Worm (Caenorhabditis elegans) whole organism, L3 larva: ENCODE results near the gene cest-5.1.

Experiments
- R02D3.7 ChIP-seq: fragments of 150-350 bp; optimal IDR thresholded peaks from 2 replicates; lab custom pipeline; 2014; ENCODE audit warnings: missing biosample characterization, missing genetic modification characterization
- ZK546.5 ChIP-seq: sonication (generic microtip); optimal IDR thresholded peaks from 2 replicates; lab custom pipeline; 2017; ENCODE audit warnings: missing biosample characterization, missing genetic modification characterization
- aly-2 ChIP-seq: fragments of 150-350 bp; optimal IDR thresholded peaks from 2 replicates; lab custom pipeline; 2014; ENCODE audit warnings: missing biosample characterization, missing genetic modification characterization
- ceh-16 ChIP-seq: sonication (generic microtip); optimal IDR thresholded peaks from 2 replicates; lab custom pipeline; 2017; ENCODE audit warnings: missing biosample characterization, missing genetic modification characterization
- ceh-28 ChIP-seq: fragments of 150-350 bp; optimal IDR thresholded peaks from 2 replicates; lab custom pipeline; 2014; ENCODE audit warnings: missing biosample characterization, missing genetic modification reagents, missing genetic modification characterization
- ceh-82 ChIP-seq: fragments of 150-350 bp; optimal IDR thresholded peaks from 2 replicates; lab custom pipeline; 2014; ENCODE audit warnings: missing biosample characterization, missing genetic modification characterization
- ceh-9 ChIP-seq: sonication (generic microtip); optimal IDR thresholded peaks from 2 replicates; lab custom pipeline; 2018; ENCODE audit warnings: missing biosample characterization, missing genetic modification characterization
- egl-27 ChIP-seq: sonication (generic microtip); optimal IDR thresholded peaks from 4 replicates; lab custom pipeline; 2017; ENCODE audit warnings: missing biosample characterization, missing genetic modification reagents, missing genetic modification characterization
- egl-5 ChIP-seq: fragments of 150-350 bp; optimal IDR thresholded peaks from 2 replicates; lab custom pipeline; 2017; ENCODE audit warnings: missing biosample characterization, missing genetic modification reagents, missing genetic modification characterization, inconsistent platforms
- elt-1 ChIP-seq: fragments of 150-350 bp; optimal IDR thresholded peaks from 2 replicates; lab custom pipeline; 2014; ENCODE audit warnings: missing biosample characterization, missing genetic modification characterization
- elt-2 ChIP-seq: sonication (generic microtip); optimal IDR thresholded peaks from 2 replicates; lab custom pipeline; 2016; ENCODE audit warnings: missing genetic modification reagents, mild to moderate bottlenecking, missing genetic modification characterization, missing compliant biosample characterization
- elt-3 ChIP-seq, 3 experiments: fragments of 150-350 bp in 1 of 3; sonication (generic microtip) in 2 of 3; optimal IDR thresholded peaks; 2 replicates in 2 of 3; 4 replicates in 1 of 3; lab custom pipeline; 2014 to 2017; ENCODE audit warnings: missing biosample characterization in 3 of 3, missing genetic modification characterization in 3 of 3
- eor-1 ChIP-seq, 2 experiments: fragments of 150-350 bp; optimal IDR thresholded peaks; 2 replicates each; lab custom pipeline; 2014 to 2018; ENCODE audit warnings: missing biosample characterization in 2 of 2, missing genetic modification characterization in 2 of 2
- fkh-10 ChIP-seq: sonication (generic microtip); optimal IDR thresholded peaks from 2 replicates; lab custom pipeline; 2017; ENCODE audit warnings: missing biosample characterization, missing genetic modification reagents, missing genetic modification characterization
- fkh-2 ChIP-seq: fragments of 150-350 bp; optimal IDR thresholded peaks from 2 replicates; lab custom pipeline; 2014; ENCODE audit warnings: missing biosample characterization, missing genetic modification reagents, missing genetic modification characterization
- fos-1 ChIP-seq: fragments of 150-350 bp; optimal IDR thresholded peaks from 2 replicates; lab custom pipeline; 2014; ENCODE audit warnings: missing biosample characterization, missing genetic modification characterization
- hmg-11 ChIP-seq: sonication (generic microtip); optimal IDR thresholded peaks from 2 replicates; lab custom pipeline; 2016; ENCODE audit warnings: missing genetic modification characterization, missing compliant biosample characterization
- lin-15B ChIP-seq: fragments of 150-350 bp; optimal IDR thresholded peaks from 2 replicates; lab custom pipeline; 2014; ENCODE audit warnings: missing biosample characterization, missing genetic modification characterization
- lin-39 ChIP-seq: fragments of 150-350 bp; optimal IDR thresholded peaks from 2 replicates; lab custom pipeline; 2018; ENCODE audit warnings: missing biosample characterization, missing genetic modification reagents, missing genetic modification characterization
- lsy-12 ChIP-seq: sonication (generic microtip); optimal IDR thresholded peaks from 2 replicates; lab custom pipeline; 2016; ENCODE audit warnings: mild to moderate bottlenecking, missing genetic modification characterization, missing compliant biosample characterization
- mdl-1 ChIP-seq: fragments of 150-350 bp; optimal IDR thresholded peaks from 2 replicates; lab custom pipeline; 2014; ENCODE audit warnings: missing biosample characterization, missing genetic modification characterization
- mml-1 ChIP-seq: fragments of 150-350 bp; sonication (generic microtip); optimal IDR thresholded peaks from 3 replicates; lab custom pipeline; 2014; ENCODE audit warnings: missing biosample characterization, missing genetic modification characterization
- nfya-1 ChIP-seq: sonication (generic microtip); optimal IDR thresholded peaks from 2 replicates; lab custom pipeline; 2017; ENCODE audit warnings: missing genetic modification characterization, mild to moderate bottlenecking, missing compliant biosample characterization, antibody characterized with exemption, moderate library complexity; ENCODE audit not compliant: insufficient read depth
- nhr-11 ChIP-seq: fragments of 150-350 bp; optimal IDR thresholded peaks from 2 replicates; lab custom pipeline; 2014; ENCODE audit warnings: missing biosample characterization, missing genetic modification characterization
- nhr-12 ChIP-seq: fragments of 150-350 bp; optimal IDR thresholded peaks from 2 replicates; lab custom pipeline; 2014; ENCODE audit warnings: missing biosample characterization, missing genetic modification characterization
- nhr-23 ChIP-seq: fragments of 150-350 bp; optimal IDR thresholded peaks from 2 replicates; lab custom pipeline; 2014; ENCODE audit warnings: missing biosample characterization, missing genetic modification reagents, missing genetic modification characterization
- nhr-237 ChIP-seq: fragments of 150-350 bp; optimal IDR thresholded peaks from 2 replicates; lab custom pipeline; 2014; ENCODE audit warnings: missing biosample characterization, missing genetic modification characterization
- nhr-25 ChIP-seq: sonication (generic microtip); optimal IDR thresholded peaks from 2 replicates; lab custom pipeline; 2017; ENCODE audit warnings: missing biosample characterization, missing genetic modification characterization
- nhr-28 ChIP-seq: fragments of 150-350 bp; optimal IDR thresholded peaks from 2 replicates; lab custom pipeline; 2014; ENCODE audit warnings: missing biosample characterization, missing genetic modification characterization
- nhr-43 ChIP-seq: sonication (generic microtip); optimal IDR thresholded peaks from 2 replicates; lab custom pipeline; 2016; ENCODE audit warnings: mild to moderate bottlenecking, missing genetic modification characterization, missing compliant biosample characterization; ENCODE audit not compliant: poor library complexity, severe bottlenecking
- nhr-67 ChIP-seq: fragments of 150-350 bp; optimal IDR thresholded peaks from 2 replicates; lab custom pipeline; 2014; ENCODE audit warnings: missing biosample characterization, missing genetic modification characterization
- nhr-76 ChIP-seq: fragments of 150-350 bp; sonication (generic microtip); optimal IDR thresholded peaks from 5 replicates; lab custom pipeline; 2014; ENCODE audit warnings: missing biosample characterization, missing genetic modification characterization
- nhr-77 ChIP-seq: fragments of 150-350 bp; optimal IDR thresholded peaks from 2 replicates; lab custom pipeline; 2014; ENCODE audit warnings: missing biosample characterization, missing genetic modification characterization
- pha-4 ChIP-seq: fragments of 150-350 bp; optimal IDR thresholded peaks from 2 replicates; lab custom pipeline; 2014; ENCODE audit warnings: missing biosample characterization, missing genetic modification reagents, missing genetic modification characterization
- pqm-1 ChIP-seq: fragments of 150-350 bp; optimal IDR thresholded peaks from 2 replicates; lab custom pipeline; 2017; ENCODE audit warnings: missing biosample characterization, missing genetic modification characterization, inconsistent platforms
- sea-2 ChIP-seq: fragments of 150-350 bp; sonication (generic microtip); optimal IDR thresholded peaks from 4 replicates; lab custom pipeline; 2014; ENCODE audit warnings: missing biosample characterization, missing genetic modification reagents, missing genetic modification characterization
- skn-1 ChIP-seq: fragments of 150-350 bp; optimal IDR thresholded peaks from 2 replicates; lab custom pipeline; 2014; ENCODE audit warnings: missing biosample characterization, missing genetic modification characterization
- tbx-2 ChIP-seq: sonication (generic microtip); optimal IDR thresholded peaks from 2 replicates; lab custom pipeline; 2016; ENCODE audit warnings: mild to moderate bottlenecking, missing genetic modification characterization, missing compliant biosample characterization
- unc-39 ChIP-seq: sonication (generic microtip); optimal IDR thresholded peaks from 4 replicates; lab custom pipeline; 2017; ENCODE audit warnings: missing biosample characterization, missing genetic modification characterization
- unc-62 ChIP-seq: fragments of 150-350 bp; sonication (generic microtip); optimal IDR thresholded peaks from 4 replicates; lab custom pipeline; 2014; ENCODE audit warnings: missing biosample characterization, missing genetic modification reagents, missing genetic modification characterization
- zag-1 ChIP-seq: fragments of 150-350 bp; optimal IDR thresholded peaks from 2 replicates; lab custom pipeline; 2014; ENCODE audit warnings: missing biosample characterization, missing genetic modification characterization
- ztf-4 ChIP-seq: fragments of 150-350 bp; optimal IDR thresholded peaks from 2 replicates; lab custom pipeline; 2014; ENCODE audit warnings: missing biosample characterization, missing genetic modification characterization

cest-5.1 gene

DNA sequence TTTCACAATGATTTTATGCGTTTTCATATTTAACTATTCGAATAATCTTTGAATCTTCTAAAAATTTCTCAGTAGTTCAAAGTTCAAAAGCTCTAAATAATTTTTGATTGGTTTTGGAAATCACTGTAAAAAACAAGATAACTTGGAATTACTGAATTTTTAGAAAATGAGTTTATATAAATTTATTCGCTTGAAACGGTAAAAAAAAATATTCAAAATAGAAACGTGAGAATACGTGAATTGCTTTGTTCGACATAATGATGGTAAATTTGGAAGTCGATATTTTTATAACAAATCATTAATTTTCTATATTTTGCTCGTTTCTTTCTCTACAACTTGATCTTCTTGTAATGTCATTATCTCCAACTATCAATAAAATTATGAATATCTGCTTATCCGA lies 8.2 kb downstream of the cest-5.1 start, which contains the start of gene C01B10.44:
Gene C01B10.44, plus strand, starts transcription at position 301 of the 400 bp plus-strand sequence.
- no peak for TF ChIP-seq tbx-2 (tag; lab: Kevin White, UChicago)
- no peak for TF ChIP-seq unc-39 (tag; lab: Kevin White, UChicago)

ce11 chrIV:6622142-6622541 lies 9.4 kb downstream of the cest-5.1 start:
- TF ChIP-seq unc-39 (tag; lab: Kevin White, UChicago), result no peak
- TF ChIP-seq hmg-11 (tag; lab: Kevin White, UChicago), result no peak
- TF ChIP-seq eor-1 (tag; optimal IDR thresholded peaks at IDR 0.05; lab: Kevin White, UChicago), result no peak
- TF ChIP-seq nfya-1 (tag; lab: Kevin White, UChicago), result peak; percentile 20
- TF ChIP-seq egl-5 (tag; lab: Kevin White, UChicago), result no peak
- peak in 1 of 3 experiments; percentile 73 for TF ChIP-seq elt-3 (tag; optimal IDR thresholded peaks at IDR 0.05; lab: Kevin White, UChicago)
- TF ChIP-seq fkh-2, result no peak
- no peak for TF ChIP-seq nhr-11 (tag; lab: Kevin White, UChicago)
- TF ChIP-seq sea-2, result no peak
- TF ChIP-seq nhr-76, result no peak
- no peak for TF ChIP-seq tbx-2 (tag; lab: Kevin White, UChicago)
- TF ChIP-seq nhr-23, result peak; percentile 76
- TF ChIP-seq pha-4 (tag; lab: Kevin White, UChicago), result peak; percentile 36
- no peak for TF ChIP-seq nhr-12 (tag; lab: Kevin White, UChicago)
- no peak for TF ChIP-seq fos-1 (tag; lab: Kevin White, UChicago)
- TF ChIP-seq aly-2 (tag; lab: Kevin White, UChicago), result no peak
- no peak for TF ChIP-seq nhr-43
- no peak for TF ChIP-seq lin-15B (tag; lab: Kevin White, UChicago)
- no peak for TF ChIP-seq ZK546.5 (tag; lab: Kevin White, UChicago)
- no peak for TF ChIP-seq nhr-28 (tag; lab: Kevin White, UChicago)
- TF ChIP-seq R02D3.7, result no peak
- no peak for TF ChIP-seq skn-1
- no peak for TF ChIP-seq lsy-12
- no peak for TF ChIP-seq mml-1 (tag; lab: Kevin White, UChicago)
- TF ChIP-seq pqm-1 (tag; lab: Kevin White, UChicago), result no peak
- no peak for TF ChIP-seq fkh-10 (GFP tag; lab: Kevin White, UChicago)
- peak; percentile 70 for TF ChIP-seq nhr-25 (tag; lab: Kevin White, UChicago)
- peak; percentile 38 for TF ChIP-seq ceh-28 (tag; lab: Kevin White, UChicago)
- TF ChIP-seq mdl-1, result no peak
- no peak for TF ChIP-seq elt-1 (tag; lab: Kevin White, UChicago)
- no peak for TF ChIP-seq nhr-77
- no peak for TF ChIP-seq nhr-237 (tag; lab: Kevin White, UChicago)
- no peak for TF ChIP-seq ceh-82 (tag; lab: Kevin White, UChicago)
- no peak for TF ChIP-seq ztf-4 (tag; lab: Kevin White, UChicago)
- no peak for TF ChIP-seq egl-27 (tag; lab: Kevin White, UChicago)
- TF ChIP-seq nhr-67, result no peak
- TF ChIP-seq lin-39 (tag; lab: Kevin White, UChicago), result no peak

DNA sequence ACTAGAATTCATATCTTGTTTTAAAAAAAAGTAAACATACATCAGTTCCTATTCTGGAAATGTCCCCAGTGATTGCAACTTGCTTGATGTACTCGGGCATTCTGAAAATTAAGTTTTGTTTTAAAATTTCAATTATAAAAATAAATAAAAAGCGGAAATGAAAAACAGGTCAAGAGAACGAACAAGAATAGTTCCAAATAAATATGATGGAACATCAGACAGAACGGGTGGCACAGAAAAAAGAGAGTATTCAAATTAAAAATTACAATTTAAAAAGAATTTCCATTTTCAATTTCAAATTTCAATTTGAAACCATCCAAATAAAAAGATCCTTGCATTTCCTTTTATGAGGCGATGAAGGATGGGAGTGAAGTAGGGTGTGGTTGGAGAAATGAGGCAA lies 10.3 kb downstream of the cest-5.1 start, which contains the start of gene C01B10.3:
Gene C01B10.3, minus strand, starts transcription at position 101 of the 400 bp plus-strand sequence.
- TF ChIP-seq eor-1 (tag; optimal IDR thresholded peaks at IDR 0.05; lab: Kevin White, UChicago), result no peak
- no peak for TF ChIP-seq nhr-67
- no peak for TF ChIP-seq ceh-9 (tag; lab: Kevin White, UChicago)
- no peak for TF ChIP-seq unc-62 (GFP tag; lab: Kevin White, UChicago)
- no peak for TF ChIP-seq egl-27 (tag; lab: Kevin White, UChicago)
- no peak for TF ChIP-seq fos-1 (tag; lab: Kevin White, UChicago)
- TF ChIP-seq mdl-1, result no peak
- no peak for TF ChIP-seq elt-2 (tag; lab: Kevin White, UChicago)
- TF ChIP-seq tbx-2 (tag; lab: Kevin White, UChicago), result no peak
- TF ChIP-seq unc-39 (tag; lab: Kevin White, UChicago), result no peak
- TF ChIP-seq ceh-16, result no peak
- TF ChIP-seq zag-1 (tag; lab: Kevin White, UChicago), result no peak
- TF ChIP-seq R02D3.7, result no peak
